Worm (Caenorhabditis elegans): Measurements from ENCODE around the gene air-1.
A peak's percentile ranks its signal among the peaks of the same experiment; 100 is the strongest.

air-1 gene

ce11 chrV:8228712-8229119 is 7.4 kb downstream of the air-1 start (continued):
- TF ChIP-seq ZK546.5 (tag; optimal IDR thresholded peaks at IDR 0.05), result no peak
- peak; percentile 65 for TF ChIP-seq sem-4 (tag; optimal IDR thresholded peaks at IDR 0.05)
- peak; percentile 29 for TF ChIP-seq nhr-10 (tag; optimal IDR thresholded peaks at IDR 0.05)
- TF ChIP-seq alr-1 (tag; optimal IDR thresholded peaks at IDR 0.05), result no peak
- peak; percentile 26 for TF ChIP-seq unc-62 (GFP tag; optimal IDR thresholded peaks at IDR 0.05)
- TF ChIP-seq ztf-1 (GFP tag; conservative IDR thresholded peaks at IDR 0.05), result no peak
- no peak for TF ChIP-seq mbf-1 (tag; optimal IDR thresholded peaks at IDR 0.05)
- TF ChIP-seq egl-27 (tag; optimal IDR thresholded peaks at IDR 0.05), result peak; percentile 80
- TF ChIP-seq lin-39 (tag; optimal IDR thresholded peaks at IDR 0.05), result no peak

DNA sequence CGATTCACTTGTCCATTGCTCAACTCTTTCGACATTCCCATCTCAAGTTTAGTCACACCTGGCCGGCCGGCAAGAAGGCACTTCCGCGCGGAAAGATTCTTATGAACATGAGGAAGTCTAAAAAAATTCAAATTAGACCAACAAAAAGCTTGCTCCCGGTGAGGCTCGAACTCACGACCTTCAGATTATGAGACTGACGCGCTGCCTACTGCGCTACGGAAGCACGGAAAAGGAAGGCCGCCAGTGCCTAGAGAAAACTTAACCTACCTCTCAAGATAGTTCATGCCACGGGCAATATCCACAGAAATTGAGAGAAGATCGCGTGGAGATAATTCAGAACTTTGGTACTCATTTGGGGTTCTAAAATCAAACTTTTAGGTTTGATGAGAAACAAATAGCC is 8.8 kb downstream of the air-1 start:
- TF ChIP-seq sma-3 (GFP tag; optimal IDR thresholded peaks at IDR 0.05), result no peak
- TF ChIP-seq sma-9 (GFP tag; optimal IDR thresholded peaks at IDR 0.05), result peak; percentile 18
- TF ChIP-seq sma-9 (tag; optimal IDR thresholded peaks at IDR 0.05), result no peak
- peak; percentile 21 for TF ChIP-seq nhr-129 (tag; optimal IDR thresholded peaks at IDR 0.05)
- TF ChIP-seq nhr-12 (tag; optimal IDR thresholded peaks at IDR 0.05), result no peak
- no peak for TF ChIP-seq elt-1 (tag; optimal IDR thresholded peaks at IDR 0.05)
- peak; percentile 67 for TF ChIP-seq snpc-4 (tag; optimal IDR thresholded peaks at IDR 0.05)

DNA sequence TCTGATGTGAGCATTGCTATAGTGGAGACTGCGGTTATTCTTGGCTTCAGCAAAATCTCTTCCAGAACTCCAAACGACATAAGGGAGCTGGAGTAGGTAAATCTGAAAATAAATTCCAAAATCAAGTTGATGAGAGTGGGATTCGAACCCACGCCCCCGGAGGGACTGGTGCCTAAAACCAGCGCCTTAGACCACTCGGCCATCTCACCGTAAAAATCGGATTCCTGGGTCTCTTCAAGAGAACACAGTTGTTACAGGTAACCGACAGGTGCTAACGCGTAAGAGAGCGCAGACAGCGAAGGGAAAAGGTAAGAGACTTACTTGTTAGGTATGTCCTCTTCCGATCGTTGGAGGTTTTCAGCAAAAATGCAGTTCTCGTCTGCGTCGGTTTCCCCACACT is 14.0 kb downstream of the air-1 start:
- TF ChIP-seq mab-5 (tag; optimal IDR thresholded peaks at IDR 0.05), result no peak
- no peak for TF ChIP-seq aly-2 (tag; optimal IDR thresholded peaks at IDR 0.05)
- TF ChIP-seq elt-1 (tag; optimal IDR thresholded peaks at IDR 0.05), result no peak
- no peak for TF ChIP-seq nhr-237 (tag; optimal IDR thresholded peaks at IDR 0.05)
- TF ChIP-seq nhr-21 (tag; optimal IDR thresholded peaks at IDR 0.05), result peak; percentile 29
- TF ChIP-seq nhr-6 (tag; optimal IDR thresholded peaks at IDR 0.05), result no peak
- peak; percentile 49 for TF ChIP-seq snpc-4 (tag; optimal IDR thresholded peaks at IDR 0.05)
- TF ChIP-seq elt-3 (tag; optimal IDR thresholded peaks at IDR 0.05), result no peak
- TF ChIP-seq C34F6.9 (tag; optimal IDR thresholded peaks at IDR 0.05), result peak; percentile 6
- TF ChIP-seq crh-2 (tag; optimal IDR thresholded peaks at IDR 0.05), result peak; percentile 48
- TF ChIP-seq nhr-10 (tag; optimal IDR thresholded peaks at IDR 0.05), result no peak
- no peak for TF ChIP-seq ztf-11 (tag; optimal IDR thresholded peaks at IDR 0.05)
- TF ChIP-seq fos-1 (tag; optimal IDR thresholded peaks at IDR 0.05), result no peak
- peak; percentile 45 for TF ChIP-seq nhr-129 (tag; optimal IDR thresholded peaks at IDR 0.05)
- TF ChIP-seq lin-39 (tag; optimal IDR thresholded peaks at IDR 0.05), result no peak
- TF ChIP-seq gmeb-1 (tag; optimal IDR thresholded peaks at IDR 0.05), result peak; percentile 6
- peak; percentile 54 for TF ChIP-seq sma-3 (GFP tag; optimal IDR thresholded peaks at IDR 0.05)

- TF ChIP-seq elt-1 (tag; optimal IDR thresholded peaks at IDR 0.05), result no peak
- no peak for TF ChIP-seq snpc-4 (tag; optimal IDR thresholded peaks at IDR 0.05)
- TF ChIP-seq nhr-11 (tag; optimal IDR thresholded peaks at IDR 0.05), result no peak
- peak; percentile 60 for TF ChIP-seq nhr-21 (tag; optimal IDR thresholded peaks at IDR 0.05)
- TF ChIP-seq sma-3 (GFP tag; optimal IDR thresholded peaks at IDR 0.05), result peak; percentile 3
- TF ChIP-seq aly-2 (tag; optimal IDR thresholded peaks at IDR 0.05), result no peak
- no peak for TF ChIP-seq mdl-1 (tag; optimal IDR thresholded peaks at IDR 0.05)
- TF ChIP-seq fos-1 (tag; optimal IDR thresholded peaks at IDR 0.05), result peak; percentile 26
- TF ChIP-seq nhr-10 (tag; optimal IDR thresholded peaks at IDR 0.05), result no peak
- TF ChIP-seq unc-62 (GFP tag; optimal IDR thresholded peaks at IDR 0.05), result no peak
- TF ChIP-seq skn-1 (tag; optimal IDR thresholded peaks at IDR 0.05), result no peak
- TF ChIP-seq lsy-2 (tag; optimal IDR thresholded peaks at IDR 0.05), result peak in 1 of 2 experiments; percentile 44
Measured at ce11 chrV:8238290-8238689, 17.0 kb downstream of the air-1 start, which contains the start of gene rol-3. Gene rol-3, minus strand, starts transcription at chrV:8238409.

- TF ChIP-seq ZK546.5 (tag; optimal IDR thresholded peaks at IDR 0.05) (no peak), nhr-12 (tag; optimal IDR thresholded peaks at IDR 0.05) (no peak), crh-2 (tag; optimal IDR thresholded peaks at IDR 0.05) (no peak), nhr-25 (tag; optimal IDR thresholded peaks at IDR 0.05) (no peak), nhr-11 (tag; optimal IDR thresholded peaks at IDR 0.05) (no peak), alr-1 (tag; optimal IDR thresholded peaks at IDR 0.05) (no peak), nhr-10 (tag; optimal IDR thresholded peaks at IDR 0.05) (no peak), nhr-6 (tag; optimal IDR thresholded peaks at IDR 0.05) (no peak)
Measured at ce11 chrV:8239928-8240327, 18.6 kb downstream of the air-1 start, which contains the start of gene C16D9.3. Gene C16D9.3, minus strand, starts transcription at chrV:8240028.

- TF ChIP-seq ceh-82 (tag; optimal IDR thresholded peaks at IDR 0.05) (no peak), unc-39 (tag; optimal IDR thresholded peaks at IDR 0.05) (no peak), unc-55 (GFP tag; optimal IDR thresholded peaks at IDR 0.05) (no peak), peb-1 (tag; optimal IDR thresholded peaks at IDR 0.05) (no peak), lsy-2 (tag; optimal IDR thresholded peaks at IDR 0.05) (no peak), crh-2 (tag; optimal IDR thresholded peaks at IDR 0.05) (no peak), Y55F3AM.14 (GFP tag; optimal IDR thresholded peaks at IDR 0.05) (no peak), unc-62 (GFP tag; optimal IDR thresholded peaks at IDR 0.05) (no peak), ztf-11 (tag; optimal IDR thresholded peaks at IDR 0.05) (no peak), egl-27 (tag; optimal IDR thresholded peaks at IDR 0.05) (no peak), nhr-21 (tag; optimal IDR thresholded peaks at IDR 0.05) (no peak)
Measured at ce11 chrV:8242798-8243197, 21.5 kb downstream of the air-1 start, which contains the start of gene C16D9.4. Gene C16D9.4, minus strand, starts transcription at chrV:8242898.
